Fruit fly (Drosophila melanogaster): ENCODE data around the gene Sirt7.

The Sirt7 gene

dm6 chr3R:29033909-29034629 is 21.7 kb upstream of the Sirt7 start, which contains the start of the genes beta4GalNAcTB and Cpsf100:
Gene beta4GalNAcTB, minus strand, starts transcription at chr3R:29034008.
Gene Cpsf100, plus strand, starts transcription at chr3R:29034573.
- TF ChIP-seq CG4496 (GFP tag; IDR thresholded peaks at IDR 0.05) (peak; percentile 60), Snoo (tag; optimal IDR thresholded peaks at IDR 0.05) (peak; percentile 75), Pif1B (GFP tag; optimal IDR thresholded peaks at IDR 0.05) (no peak), CG15710 (tag; optimal IDR thresholded peaks at IDR 0.05) (peak; percentile 77), rn (GFP tag; IDR thresholded peaks at IDR 0.05) (0 out of 2 replicates have a peak, but pooled peaks have one; percentile 25), CG10348 (GFP tag; IDR thresholded peaks at IDR 0.05) (0 out of 2 replicates have a peak, but pooled peaks have one; percentile 27), D1 (tag; optimal IDR thresholded peaks at IDR 0.05) (no peak), EcR (GFP tag; optimal IDR thresholded peaks at IDR 0.05) (no peak), CG8301 (tag; optimal IDR thresholded peaks at IDR 0.05) (peak; percentile 27), CG32121 (GFP tag; IDR thresholded peaks at IDR 0.05) (peak; percentile 31; the same call in 1 of the 2 replicates), CG9948 (tag; optimal IDR thresholded peaks at IDR 0.05) (peak; percentile 72), CG12605 (GFP tag; IDR thresholded peaks at IDR 0.05) (no peak), CG14655 (GFP tag; optimal IDR thresholded peaks at IDR 0.05) (no peak), Pif1A (GFP tag; optimal IDR thresholded peaks at IDR 0.05) (no peak), Ets98B (GFP tag; IDR thresholded peaks at IDR 0.05) (0 out of 2 replicates have a peak, but pooled peaks have one; percentile 22), CG13204 (GFP tag; optimal IDR thresholded peaks at IDR 0.05) (no peak), fd96Ca (GFP tag; IDR thresholded peaks at IDR 0.05) (no peak), CG8159 (tag; optimal IDR thresholded peaks at IDR 0.05) (peak; percentile 81), CG34367 (tag; optimal IDR thresholded peaks at IDR 0.05) (peak; percentile 57), gl (tag; optimal IDR thresholded peaks at IDR 0.05) (no peak), CG17806 (tag; optimal IDR thresholded peaks at IDR 0.05) (peak; percentile 58)

dm6 chr3R:29038960-29039581 is 16.7 kb upstream of the Sirt7 start, which contains the start of the genes Slu7 and Pkc98E:
Gene Slu7, minus strand, starts transcription at chr3R:29039071.
Gene Pkc98E, plus strand, starts transcription at chr3R:29039156.
- no peak for TF ChIP-seq gl (tag; optimal IDR thresholded peaks at IDR 0.05)
- no peak for TF ChIP-seq fd96Ca (GFP tag; IDR thresholded peaks at IDR 0.05)
- no peak for TF ChIP-seq CG17806 (tag; optimal IDR thresholded peaks at IDR 0.05)
- TF ChIP-seq CG12605 (GFP tag; IDR thresholded peaks at IDR 0.05): no peak
- TF ChIP-seq rn (GFP tag; IDR thresholded peaks at IDR 0.05): no peak
- TF ChIP-seq D1 (tag; optimal IDR thresholded peaks at IDR 0.05): no peak
- TF ChIP-seq CG15710 (tag; optimal IDR thresholded peaks at IDR 0.05): peak; percentile 30
- TF ChIP-seq Pif1B (GFP tag; optimal IDR thresholded peaks at IDR 0.05): no peak
- peak; percentile 46 for TF ChIP-seq Ets98B (GFP tag; IDR thresholded peaks at IDR 0.05)
- TF ChIP-seq CG4496 (GFP tag; IDR thresholded peaks at IDR 0.05): peak; percentile 40; the same call in 2 of the 3 replicates
- no peak for TF ChIP-seq CG10348 (GFP tag; IDR thresholded peaks at IDR 0.05)
- no peak for TF ChIP-seq CG13204 (GFP tag; optimal IDR thresholded peaks at IDR 0.05)
- TF ChIP-seq CG14655 (GFP tag; optimal IDR thresholded peaks at IDR 0.05): peak; percentile 4
- TF ChIP-seq Snoo (tag; optimal IDR thresholded peaks at IDR 0.05): peak; percentile 43
- TF ChIP-seq CG8301 (tag; optimal IDR thresholded peaks at IDR 0.05): no peak
- TF ChIP-seq CG32121 (GFP tag; IDR thresholded peaks at IDR 0.05): peak; percentile 49; the same call in 1 of the 2 replicates
- no peak for TF ChIP-seq CG9948 (tag; optimal IDR thresholded peaks at IDR 0.05)
- no peak for TF ChIP-seq CG34367 (tag; optimal IDR thresholded peaks at IDR 0.05)
- TF ChIP-seq EcR (GFP tag; optimal IDR thresholded peaks at IDR 0.05): peak; percentile 38
- peak; percentile 46 for TF ChIP-seq CG8159 (tag; optimal IDR thresholded peaks at IDR 0.05)
- no peak for TF ChIP-seq Pif1A (GFP tag; optimal IDR thresholded peaks at IDR 0.05)

- peak; percentile 25 for TF ChIP-seq Snoo (tag; optimal IDR thresholded peaks at IDR 0.05)
- peak; percentile 19 for TF ChIP-seq Pif1B (GFP tag; optimal IDR thresholded peaks at IDR 0.05)
- peak; percentile 59; the same call in 2 of the 3 replicates for TF ChIP-seq CG4496 (GFP tag; IDR thresholded peaks at IDR 0.05)
- peak; percentile 12; the same call in 1 of the 3 replicates for TF ChIP-seq fd96Ca (GFP tag; IDR thresholded peaks at IDR 0.05)
- TF ChIP-seq CG8159 (tag; optimal IDR thresholded peaks at IDR 0.05): no peak
- peak; percentile 37; the same call in 1 of the 2 replicates for TF ChIP-seq Ets98B (GFP tag; IDR thresholded peaks at IDR 0.05)
- no peak for TF ChIP-seq D1 (tag; optimal IDR thresholded peaks at IDR 0.05)
- no peak for TF ChIP-seq EcR (GFP tag; optimal IDR thresholded peaks at IDR 0.05)
- peak; percentile 55 for TF ChIP-seq Pif1A (GFP tag; optimal IDR thresholded peaks at IDR 0.05)
- peak; percentile 53; the same call in 1 of the 2 replicates for TF ChIP-seq CG32121 (GFP tag; IDR thresholded peaks at IDR 0.05)
These were observed 15.9 kb upstream of the Sirt7 start for dm6 chr3R:29039704-29040430.

dm6 chr3R:29040526-29041195 is 15.1 kb upstream of the Sirt7 start:
- TF ChIP-seq CG14655 (GFP tag; optimal IDR thresholded peaks at IDR 0.05) (no peak), CG10348 (GFP tag; IDR thresholded peaks at IDR 0.05) (no peak), EcR (GFP tag; optimal IDR thresholded peaks at IDR 0.05) (peak; percentile 70), gl (tag; optimal IDR thresholded peaks at IDR 0.05) (no peak), Ets98B (GFP tag; IDR thresholded peaks at IDR 0.05) (peak; percentile 44), CG17806 (tag; optimal IDR thresholded peaks at IDR 0.05) (peak; percentile 44), CG12605 (GFP tag; IDR thresholded peaks at IDR 0.05) (peak; percentile 47; the same call in 1 of the 2 replicates), Pif1B (GFP tag; optimal IDR thresholded peaks at IDR 0.05) (no peak), CG4496 (GFP tag; IDR thresholded peaks at IDR 0.05) (no peak; the same call in 2 of the 3 replicates), CG15710 (tag; optimal IDR thresholded peaks at IDR 0.05) (peak; percentile 57), rn (GFP tag; IDR thresholded peaks at IDR 0.05) (no peak), Pif1A (GFP tag; optimal IDR thresholded peaks at IDR 0.05) (no peak), Snoo (tag; optimal IDR thresholded peaks at IDR 0.05) (no peak), fd96Ca (GFP tag; IDR thresholded peaks at IDR 0.05) (0 out of 3 replicates have a peak, but pooled peaks have one; percentile 37), CG8159 (tag; optimal IDR thresholded peaks at IDR 0.05) (no peak), D1 (tag; optimal IDR thresholded peaks at IDR 0.05) (no peak), CG13204 (GFP tag; optimal IDR thresholded peaks at IDR 0.05) (no peak), CG32121 (GFP tag; IDR thresholded peaks at IDR 0.05) (peak; percentile 44; the same call in 1 of the 2 replicates), CG8301 (tag; optimal IDR thresholded peaks at IDR 0.05) (no peak), CG34367 (tag; optimal IDR thresholded peaks at IDR 0.05) (no peak), CG9948 (tag; optimal IDR thresholded peaks at IDR 0.05) (no peak)
